Fruit fly (Drosophila melanogaster) whole organism, prepupa: ENCODE data around the gene CG3982.

Source experiments
- CG10631 ChIP-seq: fragments of 200-800 bp; sonication (Bioruptor generic); optimal IDR thresholded peaks from 2 replicates; lab custom pipeline; 2016; ENCODE audit warnings: missing biosample characterization, missing genetic modification characterization
- CG10669 ChIP-seq: fragments of 200-800 bp; sonication (Bioruptor generic); optimal IDR thresholded peaks from 3 replicates; lab custom pipeline; 2018; ENCODE audit warnings: missing biosample characterization, mild to moderate bottlenecking, missing genetic modification characterization, moderate library complexity
- CG11294 ChIP-seq: fragments of 200-800 bp; sonication (Bioruptor generic); IDR thresholded peaks from 2 replicates; pipeline ENCODE4 v1.3.6; 2022; ENCODE audit warnings: missing biosample characterization, missing genetic modification characterization
- CG11762 ChIP-seq: fragments of 200-800 bp; sonication (Bioruptor generic); optimal IDR thresholded peaks from 3 replicates; lab custom pipeline; 2016; ENCODE audit warnings: missing biosample characterization, missing genetic modification characterization; ENCODE audit not compliant: insufficient read depth
- CG16779 ChIP-seq: fragments of 200-800 bp; sonication (Bioruptor generic); optimal IDR thresholded peaks from 3 replicates; lab custom pipeline; 2017; ENCODE audit warnings: missing biosample characterization, mild to moderate bottlenecking, missing genetic modification characterization
- CG3032 ChIP-seq: fragments of 200-800 bp; optimal IDR thresholded peaks from 2 replicates; lab custom pipeline; 2019; ENCODE audit warnings: missing biosample characterization, mild to moderate bottlenecking, missing genetic modification characterization, moderate library complexity
- CG31627 ChIP-seq: fragments of 200-800 bp; sonication (Bioruptor generic); optimal IDR thresholded peaks from 3 replicates; lab custom pipeline; 2016; ENCODE audit warnings: missing biosample characterization, missing genetic modification characterization
- CG34406 ChIP-seq: fragments of 200-800 bp; sonication (Bioruptor generic); optimal IDR thresholded peaks from 3 replicates; lab custom pipeline; 2016; ENCODE audit warnings: missing biosample characterization, missing genetic modification characterization
- CG3919 ChIP-seq: fragments of 200-800 bp; sonication (Bioruptor generic); optimal IDR thresholded peaks from 3 replicates; lab custom pipeline; 2016; ENCODE audit warnings: missing biosample characterization, missing genetic modification characterization
- CG4318 ChIP-seq: fragments of 200-800 bp; sonication (Bioruptor generic); optimal IDR thresholded peaks from 3 replicates; lab custom pipeline; 2017; ENCODE audit warnings: missing biosample characterization, mild to moderate bottlenecking, missing genetic modification characterization
- CG6163 ChIP-seq: fragments of 200-800 bp; sonication (Bioruptor generic); IDR thresholded peaks from 3 replicates; pipeline ENCODE4 v1.3.6; 2022; ENCODE audit warnings: missing biosample characterization, missing genetic modification characterization
- CG6276 ChIP-seq: fragments of 200-800 bp; sonication (Bioruptor generic); optimal IDR thresholded peaks from 2 replicates; lab custom pipeline; 2017; ENCODE audit warnings: missing biosample characterization, mild to moderate bottlenecking, missing genetic modification characterization
- CG6792 ChIP-seq: fragments of 200-800 bp; sonication (Bioruptor generic); optimal IDR thresholded peaks from 3 replicates; lab custom pipeline; 2016; ENCODE audit warnings: missing biosample characterization, missing genetic modification characterization
- CG6808 ChIP-seq: fragments of 200-800 bp; sonication (Bioruptor generic); optimal IDR thresholded peaks from 3 replicates; lab custom pipeline; 2017; ENCODE audit warnings: missing biosample characterization, missing genetic modification characterization, mild to moderate bottlenecking, moderate library complexity, missing genetic modification reagents
- CG6854 ChIP-seq: fragments of 200-800 bp; sonication (Bioruptor generic); optimal IDR thresholded peaks from 2 replicates; lab custom pipeline; 2017; ENCODE audit warnings: missing biosample characterization, mild to moderate bottlenecking, missing genetic modification characterization
- CG7368 ChIP-seq: fragments of 200-800 bp; sonication (Bioruptor generic); optimal IDR thresholded peaks from 3 replicates; lab custom pipeline; 2016; ENCODE audit warnings: missing biosample characterization, missing genetic modification characterization
- CG8119 ChIP-seq: fragments of 200-800 bp; sonication (Bioruptor generic); IDR thresholded peaks from 3 replicates; pipeline ENCODE4 v1.3.6; 2022; ENCODE audit warnings: missing biosample characterization, missing genetic modification characterization
- CG8319 ChIP-seq: fragments of 200-800 bp; sonication (Bioruptor generic); optimal IDR thresholded peaks from 3 replicates; lab custom pipeline; 2016; ENCODE audit warnings: missing biosample characterization, missing genetic modification characterization
- CG8632 ChIP-seq: fragments of 200-800 bp; sonication (Bioruptor generic); optimal IDR thresholded peaks from 3 replicates; lab custom pipeline; 2016; ENCODE audit warnings: missing biosample characterization, missing genetic modification characterization
- CG9139 ChIP-seq: fragments of 200-800 bp; sonication (Bioruptor generic); optimal IDR thresholded peaks from 3 replicates; lab custom pipeline; 2017; ENCODE audit warnings: missing biosample characterization, mild to moderate bottlenecking, missing genetic modification characterization
- Eip75B ChIP-seq: fragments of 200-800 bp; sonication (Bioruptor generic); optimal IDR thresholded peaks from 3 replicates; lab custom pipeline; 2016; ENCODE audit warnings: missing biosample characterization, missing genetic modification characterization
- Eip78C ChIP-seq: fragments of 200-800 bp; sonication (Bioruptor generic); peaks from one replicate; lab custom pipeline; 2016; ENCODE audit warnings: missing biosample characterization, missing genetic modification characterization
- Eip93F ChIP-seq: fragments of 200-800 bp; sonication (Bioruptor generic); optimal IDR thresholded peaks from 2 replicates; lab custom pipeline; 2016; ENCODE audit warnings: missing biosample characterization, mild to moderate bottlenecking, missing genetic modification characterization
- Ets21C ChIP-seq: fragments of 200-800 bp; sonication (Bioruptor generic); optimal IDR thresholded peaks from 3 replicates; lab custom pipeline; 2016; ENCODE audit warnings: missing biosample characterization, missing genetic modification characterization
- Ets96B ChIP-seq: fragments of 200-800 bp; optimal IDR thresholded peaks from 2 replicates; lab custom pipeline; 2019; ENCODE audit warnings: missing biosample characterization, mild to moderate bottlenecking, missing genetic modification characterization, moderate library complexity
- Hr38 ChIP-seq: sonication (Bioruptor generic); optimal IDR thresholded peaks from 2 replicates; lab custom pipeline; 2016; ENCODE audit warnings: missing biosample characterization, missing genetic modification characterization
- Hr4 ChIP-seq: fragments of 200-800 bp; sonication (Bioruptor generic); optimal IDR thresholded peaks from 3 replicates; lab custom pipeline; 2016; ENCODE audit warnings: missing biosample characterization, missing genetic modification characterization
- Lpt ChIP-seq: fragments of 200-800 bp; sonication (Bioruptor generic); optimal IDR thresholded peaks from 3 replicates; lab custom pipeline; 2016; ENCODE audit warnings: missing biosample characterization, missing genetic modification characterization
- Met ChIP-seq: fragments of 200-800 bp; sonication (Bioruptor generic); optimal IDR thresholded peaks from 3 replicates; lab custom pipeline; 2016; ENCODE audit warnings: missing biosample characterization, missing genetic modification characterization
- OdsH ChIP-seq: fragments of 200-800 bp; sonication (Bioruptor generic); optimal IDR thresholded peaks from 3 replicates; lab custom pipeline; 2016; ENCODE audit warnings: missing biosample characterization, missing genetic modification characterization
- Smox ChIP-seq: fragments of 200-800 bp; sonication (Bioruptor generic); optimal IDR thresholded peaks from 3 replicates; lab custom pipeline; 2016; ENCODE audit warnings: missing biosample characterization, missing genetic modification characterization
- Sox102F ChIP-seq: fragments of 200-800 bp; sonication (Bioruptor generic); optimal IDR thresholded peaks from 2 replicates; lab custom pipeline; 2016; ENCODE audit warnings: missing biosample characterization, mild to moderate bottlenecking, missing genetic modification characterization
- Sox14 ChIP-seq: fragments of 200-800 bp; sonication (Bioruptor generic); optimal IDR thresholded peaks from 3 replicates; lab custom pipeline; 2016; ENCODE audit warnings: missing biosample characterization, missing genetic modification characterization
- Sox15 ChIP-seq: fragments of 200-800 bp; sonication (Bioruptor generic); optimal IDR thresholded peaks from 3 replicates; lab custom pipeline; 2016; ENCODE audit warnings: missing biosample characterization, missing genetic modification characterization
- achi ChIP-seq: fragments of 200-800 bp; sonication (Bioruptor generic); optimal IDR thresholded peaks from 3 replicates; lab custom pipeline; 2016; ENCODE audit warnings: missing biosample characterization, missing genetic modification characterization
- dsx ChIP-seq: fragments of 200-800 bp; optimal IDR thresholded peaks from 3 replicates; lab custom pipeline; 2019; ENCODE audit warnings: missing biosample characterization, mild to moderate bottlenecking, missing genetic modification characterization, moderate library complexity; ENCODE audit not compliant: poor library complexity, severe bottlenecking
- eg ChIP-seq: fragments of 200-800 bp; sonication (Bioruptor generic); IDR thresholded peaks from 3 replicates; pipeline ENCODE4 v1.3.6; 2022; ENCODE audit warnings: missing biosample characterization, missing genetic modification characterization
- esn ChIP-seq: fragments of 200-800 bp; sonication (Bioruptor generic); optimal IDR thresholded peaks from 2 replicates; lab custom pipeline; 2016; ENCODE audit warnings: missing biosample characterization, mild to moderate bottlenecking, missing genetic modification characterization, moderate library complexity
- fd59A ChIP-seq: fragments of 200-800 bp; sonication (Bioruptor generic); optimal IDR thresholded peaks from 2 replicates; lab custom pipeline; 2017; ENCODE audit warnings: missing biosample characterization, mild to moderate bottlenecking, missing genetic modification characterization, missing genetic modification reagents
- fd85E ChIP-seq: fragments of 200-800 bp; sonication (Bioruptor generic); optimal IDR thresholded peaks from 3 replicates; lab custom pipeline; 2016; ENCODE audit warnings: missing biosample characterization, missing genetic modification characterization
- fkh ChIP-seq: fragments of 200-800 bp; sonication (Bioruptor generic); optimal IDR thresholded peaks from 3 replicates; lab custom pipeline; 2017; ENCODE audit warnings: missing biosample characterization, mild to moderate bottlenecking, missing genetic modification characterization, moderate library complexity
- lz ChIP-seq: fragments of 200-800 bp; sonication (Bioruptor generic); optimal IDR thresholded peaks from 3 replicates; lab custom pipeline; 2016; ENCODE audit warnings: missing biosample characterization, missing genetic modification characterization
- net ChIP-seq: fragments of 200-800 bp; sonication (Bioruptor generic); optimal IDR thresholded peaks from 3 replicates; lab custom pipeline; 2016; ENCODE audit warnings: missing biosample characterization, missing genetic modification characterization
- pdm3 ChIP-seq: fragments of 200-800 bp; sonication (Bioruptor generic); optimal IDR thresholded peaks from 3 replicates; lab custom pipeline; 2016; ENCODE audit warnings: missing biosample characterization, missing genetic modification characterization
- salr ChIP-seq, 2 experiments: fragments of 200-800 bp; sonication (Bioruptor generic); optimal IDR thresholded peaks; 3 replicates each; lab custom pipeline; 2016 to 2018; ENCODE audit warnings: missing biosample characterization in 2 of 2, missing genetic modification characterization in 2 of 2, mild to moderate bottlenecking in 1 of 2
- spab ChIP-seq: fragments of 200-800 bp; sonication (Bioruptor generic); optimal IDR thresholded peaks from 2 replicates; lab custom pipeline; 2017; ENCODE audit warnings: missing biosample characterization, mild to moderate bottlenecking, missing genetic modification characterization, missing genetic modification reagents
- ss ChIP-seq, 2 experiments: fragments of 200-800 bp; sonication (Bioruptor generic); optimal IDR thresholded peaks; 2 replicates in 1 of 2; 3 replicates in 1 of 2; lab custom pipeline; 2017 to 2018; ENCODE audit warnings: mild to moderate bottlenecking in 2 of 2, missing biosample characterization in 2 of 2, missing genetic modification characterization in 2 of 2, moderate library complexity in 1 of 2
- svp ChIP-seq: fragments of 200-800 bp; sonication (Bioruptor generic); peaks from one replicate; lab custom pipeline; 2016; ENCODE audit warnings: missing biosample characterization, missing genetic modification characterization
- topi ChIP-seq: fragments of 200-800 bp; sonication (Bioruptor generic); optimal IDR thresholded peaks from 3 replicates; lab custom pipeline; 2016; ENCODE audit warnings: missing biosample characterization, missing genetic modification characterization
- vri ChIP-seq: fragments of 200-800 bp; sonication (Bioruptor generic); optimal IDR thresholded peaks from 3 replicates; lab custom pipeline; 2016; ENCODE audit warnings: missing biosample characterization, mild to moderate bottlenecking, missing genetic modification characterization

The CG3982 gene

dm6 chr3L:9377198-9378035 lies 39.8 kb downstream of the CG3982 start, which contains the start of gene Hsp26:
TSS of gene Hsp26 (minus strand) at chr3L:9377427.
- TF ChIP-seq vri (peak; percentile 94), dsx (GFP tag; lab: Kevin White, UChicago) (peak; percentile 82), CG31627 (GFP tag; lab: Kevin White, UChicago) (peak; percentile 90), topi (peak; percentile 94), CG6808 (GFP tag; lab: Kevin White, UChicago) (peak; percentile 89), CG10669 (GFP tag; lab: Kevin White, UChicago) (peak; percentile 80), OdsH (GFP tag; lab: Kevin White, UChicago) (peak; percentile 96), CG10631 (peak; percentile 95), Ets96B (tag; lab: Kevin White, UChicago) (peak; percentile 91), CG8119 (GFP tag; lab: Robert Waterston, UW) (peak; percentile 94), fd85E (GFP tag; lab: Kevin White, UChicago) (peak; percentile 88), Ets21C (peak; percentile 87), CG6854 (GFP tag; lab: Kevin White, UChicago) (peak; percentile 80), CG34406 (GFP tag; lab: Kevin White, UChicago) (peak; percentile 92), Eip75B (GFP tag; lab: Kevin White, UChicago) (peak; percentile 97), svp (peak; percentile 97), eg (peak; percentile 95), Eip93F (GFP tag; lab: Kevin White, UChicago) (peak; percentile 70), Eip78C (GFP tag; lab: Kevin White, UChicago) (peak; percentile 98), Lpt (GFP tag; lab: Kevin White, UChicago) (peak; percentile 91), CG4318 (GFP tag; lab: Kevin White, UChicago) (peak; percentile 79), CG7368 (peak; percentile 84), CG11294 (GFP tag; lab: Robert Waterston, UW) (peak; percentile 87), fd59A (GFP tag; lab: Kevin White, UChicago) (peak; percentile 71), Hr38 (GFP tag; lab: Kevin White, UChicago) (no peak), CG3919 (peak; percentile 94), CG11762 (peak; percentile 83), achi (GFP tag; lab: Kevin White, UChicago) (peak; percentile 93), CG6276 (GFP tag; lab: Kevin White, UChicago) (peak; percentile 83), fkh (GFP tag; lab: Kevin White, UChicago) (peak; percentile 31), CG8632 (GFP tag; lab: Kevin White, UChicago) (peak; percentile 95), Met (peak; percentile 94), net (GFP tag; lab: Kevin White, UChicago) (peak; percentile 96), CG16779 (peak; percentile 87), spab (GFP tag; lab: Kevin White, UChicago) (peak; percentile 79), esn (GFP tag; lab: Kevin White, UChicago) (peak; percentile 97), salr (GFP tag; optimal IDR thresholded peaks at IDR 0.05; lab: Kevin White, UChicago) (peak; percentile 74 to 90), CG6163 (GFP tag; lab: Robert Waterston, UW) (peak; percentile 96), CG6792 (GFP tag; lab: Kevin White, UChicago) (peak; percentile 96), CG8319 (peak; percentile 78), pdm3 (peak; percentile 95), Sox15 (GFP tag; lab: Kevin White, UChicago) (peak; percentile 79), CG9139 (GFP tag; lab: Kevin White, UChicago) (peak; percentile 57), ss (GFP tag; optimal IDR thresholded peaks at IDR 0.05; lab: Kevin White, UChicago) (peak; percentile 60 to 83), Hr4 (peak; percentile 96), Smox (peak; percentile 94), lz (GFP tag; lab: Kevin White, UChicago) (peak; percentile 94), Sox14 (GFP tag; lab: Kevin White, UChicago) (peak; percentile 95), Sox102F (GFP tag; lab: Kevin White, UChicago) (peak; percentile 94), CG3032 (tag; lab: Kevin White, UChicago) (peak; percentile 75)
